Worm (Caenorhabditis elegans) whole organism, mixed stage, embryonic: ENCODE data around the gene F07H5.13.

Source experiments
- M03D4.4 ChIP-seq: sonication (generic microtip); optimal IDR thresholded peaks from 2 replicates; lab custom pipeline; 2017; ENCODE audit warnings: mild to moderate bottlenecking, missing genetic modification characterization, missing compliant biosample characterization
- bed-3 ChIP-seq: fragments of 200-800 bp; sonication (Bioruptor generic); optimal IDR thresholded peaks from 3 replicates; lab custom pipeline; 2018; ENCODE audit warnings: mild to moderate bottlenecking, missing genetic modification characterization, moderate library complexity, missing compliant biosample characterization
- blmp-1 ChIP-seq: fragments of 150-350 bp; optimal IDR thresholded peaks from 2 replicates; lab custom pipeline; 2014; ENCODE audit warnings: missing biosample characterization, missing genetic modification characterization
- ceh-39 ChIP-seq: fragments of 150-350 bp; optimal IDR thresholded peaks from 2 replicates; lab custom pipeline; 2014; ENCODE audit warnings: missing biosample characterization, missing genetic modification characterization
- ceh-43 ChIP-seq: fragments of 200-800 bp; sonication (Bioruptor generic); optimal IDR thresholded peaks from 2 replicates; lab custom pipeline; 2018; ENCODE audit warnings: mild to moderate bottlenecking, missing genetic modification characterization, moderate library complexity, missing compliant biosample characterization
- ceh-83 ChIP-seq: fragments of 200-800 bp; sonication (Bioruptor generic); optimal IDR thresholded peaks from 2 replicates; lab custom pipeline; 2018; ENCODE audit warnings: mild to moderate bottlenecking, missing genetic modification characterization, missing compliant biosample characterization
- ces-1 ChIP-seq: fragments of 150-350 bp; optimal IDR thresholded peaks from 2 replicates; lab custom pipeline; 2014; ENCODE audit warnings: missing biosample characterization, missing genetic modification reagents, missing genetic modification characterization
- cnd-1 ChIP-seq: fragments of 200-800 bp; sonication (Bioruptor generic); optimal IDR thresholded peaks from 2 replicates; lab custom pipeline; 2018; ENCODE audit warnings: mild to moderate bottlenecking, missing genetic modification characterization, missing compliant biosample characterization
- drap-1 ChIP-seq: fragments of 200-800 bp; sonication (Bioruptor generic); optimal IDR thresholded peaks from 3 replicates; lab custom pipeline; 2018; ENCODE audit warnings: mild to moderate bottlenecking, missing genetic modification characterization, missing compliant biosample characterization
- elt-1 ChIP-seq: sonication (generic microtip); optimal IDR thresholded peaks from 2 replicates; lab custom pipeline; 2017; ENCODE audit warnings: missing genetic modification characterization, mild to moderate bottlenecking, missing compliant biosample characterization, antibody characterized with exemption, moderate library complexity, borderline replicate concordance; ENCODE audit not compliant: insufficient read depth
- elt-3 ChIP-seq: fragments of 150-350 bp; optimal IDR thresholded peaks from 2 replicates; lab custom pipeline; 2014; ENCODE audit warnings: missing biosample characterization, missing genetic modification characterization
- flh-1 ChIP-seq: fragments of 200-800 bp; sonication (Bioruptor generic); optimal IDR thresholded peaks from 2 replicates; lab custom pipeline; 2018; ENCODE audit warnings: mild to moderate bottlenecking, missing genetic modification characterization, moderate library complexity, missing compliant biosample characterization
- ham-2 ChIP-seq: fragments of 200-800 bp; sonication (Bioruptor generic); optimal IDR thresholded peaks from 2 replicates; lab custom pipeline; 2018; ENCODE audit warnings: mild to moderate bottlenecking, missing genetic modification characterization, missing compliant biosample characterization
- lin-13 ChIP-seq: fragments of 150-350 bp; optimal IDR thresholded peaks from 2 replicates; lab custom pipeline; 2014; ENCODE audit warnings: missing biosample characterization, missing genetic modification characterization
- lin-32 ChIP-seq: fragments of 200-800 bp; sonication (Bioruptor generic); optimal IDR thresholded peaks from 2 replicates; lab custom pipeline; 2018; ENCODE audit warnings: mild to moderate bottlenecking, missing genetic modification characterization, missing compliant biosample characterization
- lsy-2 ChIP-seq: fragments of 150-350 bp; optimal IDR thresholded peaks from 2 replicates; lab custom pipeline; 2014; ENCODE audit warnings: missing biosample characterization, missing genetic modification characterization
- mab-5 ChIP-seq: fragments of 150-350 bp; optimal IDR thresholded peaks from 2 replicates; lab custom pipeline; 2014; ENCODE audit warnings: missing biosample characterization, missing genetic modification characterization
- mep-1 ChIP-seq: fragments of 150-350 bp; optimal IDR thresholded peaks from 2 replicates; lab custom pipeline; 2017; ENCODE audit warnings: missing biosample characterization, missing genetic modification reagents, missing genetic modification characterization, inconsistent platforms
- mls-2 ChIP-seq: sonication (generic microtip); optimal IDR thresholded peaks from 2 replicates; lab custom pipeline; 2016; ENCODE audit warnings: mild to moderate bottlenecking, missing genetic modification characterization, moderate library complexity, missing compliant biosample characterization
- nhr-12 ChIP-seq: fragments of 150-350 bp; optimal IDR thresholded peaks from 2 replicates; lab custom pipeline; 2014; ENCODE audit warnings: missing biosample characterization, missing genetic modification characterization
- nhr-2 ChIP-seq: fragments of 150-350 bp; optimal IDR thresholded peaks from 2 replicates; lab custom pipeline; 2014; ENCODE audit warnings: missing biosample characterization, missing genetic modification characterization
- nhr-237 ChIP-seq: fragments of 150-350 bp; optimal IDR thresholded peaks from 2 replicates; lab custom pipeline; 2014; ENCODE audit warnings: missing biosample characterization, missing genetic modification characterization
- nhr-28 ChIP-seq: fragments of 150-350 bp; optimal IDR thresholded peaks from 2 replicates; lab custom pipeline; 2014; ENCODE audit warnings: missing biosample characterization, missing genetic modification characterization
- nhr-76 ChIP-seq: sonication (generic microtip); optimal IDR thresholded peaks from 2 replicates; lab custom pipeline; 2017; ENCODE audit warnings: missing biosample characterization, missing genetic modification characterization
- pha-4 ChIP-seq: fragments of 150-350 bp; optimal IDR thresholded peaks from 2 replicates; lab custom pipeline; 2018; ENCODE audit warnings: missing biosample characterization, missing genetic modification reagents, missing genetic modification characterization
- sem-2 ChIP-seq: fragments of 200-800 bp; sonication (Bioruptor generic); optimal IDR thresholded peaks from 2 replicates; lab custom pipeline; 2018; ENCODE audit warnings: mild to moderate bottlenecking, missing genetic modification characterization, missing compliant biosample characterization
- snpc-4 ChIP-seq: fragments of 150-350 bp; optimal IDR thresholded peaks from 2 replicates; lab custom pipeline; 2014; ENCODE audit warnings: missing biosample characterization, missing genetic modification characterization
- sptf-1 ChIP-seq: sonication (generic microtip); optimal IDR thresholded peaks from 2 replicates; lab custom pipeline; 2017; ENCODE audit warnings: mild to moderate bottlenecking, missing genetic modification characterization, moderate library complexity, missing compliant biosample characterization
- unc-120 ChIP-seq: sonication (generic microtip); optimal IDR thresholded peaks from 2 replicates; lab custom pipeline; 2017; ENCODE audit warnings: missing genetic modification characterization, missing compliant biosample characterization; ENCODE audit not compliant: poor library complexity, severe bottlenecking
- unc-39 ChIP-seq: fragments of 150-350 bp; optimal IDR thresholded peaks from 2 replicates; lab custom pipeline; 2014; ENCODE audit warnings: missing biosample characterization, missing genetic modification characterization
- unc-62 ChIP-seq: fragments of 150-350 bp; optimal IDR thresholded peaks from 2 replicates; lab custom pipeline; 2014; ENCODE audit warnings: missing biosample characterization, missing genetic modification reagents, missing genetic modification characterization
- zip-8 ChIP-seq: fragments of 150-350 bp; optimal IDR thresholded peaks from 2 replicates; lab custom pipeline; 2014; ENCODE audit warnings: missing biosample characterization, missing genetic modification characterization
- ztf-11 ChIP-seq: fragments of 150-350 bp; optimal IDR thresholded peaks from 2 replicates; lab custom pipeline; 2014; ENCODE audit warnings: missing biosample characterization, missing genetic modification characterization

Gene F07H5.13

DNA sequence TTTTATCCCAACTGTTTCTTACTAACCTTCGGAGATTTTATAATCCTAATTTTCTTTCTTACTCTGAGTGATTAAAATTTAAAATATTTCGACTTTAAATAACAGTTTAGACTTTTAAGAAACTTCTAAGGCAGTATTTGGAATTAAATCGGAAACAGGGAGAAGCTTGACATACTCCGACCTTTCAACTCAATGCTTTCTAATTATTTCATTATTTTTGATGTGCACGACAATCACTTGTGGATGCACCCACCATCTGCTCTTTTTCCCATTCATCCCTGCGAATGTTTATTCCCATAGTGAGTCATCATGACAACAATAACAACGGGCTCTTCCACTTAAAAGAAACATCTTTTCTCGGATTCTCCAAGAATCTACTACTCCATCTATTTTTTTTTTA lies 41.7 kb upstream of the F07H5.13 start:
- TF ChIP-seq nhr-237 (no peak), flh-1 (no peak), lsy-2 (tag; lab: Kevin White, UChicago) (no peak), M03D4.4 (tag; lab: Kevin White, UChicago) (no peak), cnd-1 (tag; lab: Kevin White, UChicago) (peak; percentile 69), drap-1 (no peak), nhr-76 (tag; lab: Kevin White, UChicago) (no peak), mls-2 (tag; lab: Kevin White, UChicago) (no peak), ztf-11 (tag; lab: Kevin White, UChicago) (no peak), mab-5 (tag; lab: Kevin White, UChicago) (no peak), ces-1 (GFP tag; lab: Kevin White, UChicago) (peak; percentile 58)

- TF ChIP-seq drap-1: no peak
- no peak for TF ChIP-seq cnd-1 (tag; lab: Kevin White, UChicago)
- no peak for TF ChIP-seq nhr-12 (tag; lab: Kevin White, UChicago)
- no peak for TF ChIP-seq nhr-2 (tag; lab: Kevin White, UChicago)
- TF ChIP-seq ceh-43 (GFP tag; lab: Kevin White, UChicago): no peak
- TF ChIP-seq unc-120: no peak
- TF ChIP-seq M03D4.4 (tag; lab: Kevin White, UChicago): no peak
- peak; percentile 80 for TF ChIP-seq ham-2 (GFP tag; lab: Kevin White, UChicago)
- TF ChIP-seq nhr-28 (tag; lab: Kevin White, UChicago): no peak
- no peak for TF ChIP-seq snpc-4 (tag; lab: Kevin White, UChicago)
- TF ChIP-seq unc-39 (tag; lab: Kevin White, UChicago): no peak
- TF ChIP-seq ceh-39 (tag; lab: Kevin White, UChicago): no peak
- no peak for TF ChIP-seq sem-2 (GFP tag; lab: Kevin White, UChicago)
- TF ChIP-seq bed-3: no peak
- TF ChIP-seq mab-5 (tag; lab: Kevin White, UChicago): no peak
- peak; percentile 99 for TF ChIP-seq blmp-1
- peak; percentile 58 for TF ChIP-seq elt-1 (tag; lab: Kevin White, UChicago)
- no peak for TF ChIP-seq mls-2 (tag; lab: Kevin White, UChicago)
- TF ChIP-seq nhr-237: no peak
- TF ChIP-seq lsy-2 (tag; lab: Kevin White, UChicago): no peak
- TF ChIP-seq ceh-83 (GFP tag; lab: Kevin White, UChicago): no peak
- no peak for TF ChIP-seq zip-8 (tag; lab: Kevin White, UChicago)
- TF ChIP-seq nhr-76 (tag; lab: Kevin White, UChicago): no peak
- no peak for TF ChIP-seq lin-13 (tag; lab: Kevin White, UChicago)
- TF ChIP-seq unc-62: no peak
- no peak for TF ChIP-seq pha-4 (tag; lab: Kevin White, UChicago)
- TF ChIP-seq, all 35 proteins: peak for 3
Measured at ce11 chrII:8749084-8749483, 41.3 kb upstream of the F07H5.13 start.

- no peak for TF ChIP-seq lin-32 (GFP tag; lab: Kevin White, UChicago)
- TF ChIP-seq nhr-12 (tag; lab: Kevin White, UChicago): no peak
- no peak for TF ChIP-seq ham-2 (GFP tag; lab: Kevin White, UChicago)
- TF ChIP-seq M03D4.4 (tag; lab: Kevin White, UChicago): no peak
- no peak for TF ChIP-seq unc-120
- TF ChIP-seq elt-3 (tag; lab: Kevin White, UChicago): no peak
- TF ChIP-seq cnd-1 (tag; lab: Kevin White, UChicago): no peak
- no peak for TF ChIP-seq nhr-76 (tag; lab: Kevin White, UChicago)
- no peak for TF ChIP-seq mls-2 (tag; lab: Kevin White, UChicago)
- no peak for TF ChIP-seq sptf-1
- TF ChIP-seq ztf-11 (tag; lab: Kevin White, UChicago): no peak
Measured at ce11 chrII:8750056-8750455, 40.3 kb upstream of the F07H5.13 start.

- TF ChIP-seq blmp-1: peak; percentile 100
- TF ChIP-seq zip-8 (tag; lab: Kevin White, UChicago): no peak
- TF ChIP-seq nhr-237: peak; percentile 8
- TF ChIP-seq mep-1 (tag; lab: Kevin White, UChicago): peak; percentile 5
- peak; percentile 1 for TF ChIP-seq elt-1 (tag; lab: Kevin White, UChicago)
- TF ChIP-seq ham-2 (GFP tag; lab: Kevin White, UChicago): peak; percentile 99
- TF ChIP-seq ceh-39 (tag; lab: Kevin White, UChicago): no peak
Measured at ce11 chrII:8751042-8751441, 39.3 kb upstream of the F07H5.13 start.
